Fruit fly (Drosophila melanogaster): ENCODE data around the gene CG9399.

dm6 chr3R:9606913-9607804, 33.1 kb upstream of the CG9399 start:
- no peak for TF ChIP-seq rn (GFP tag; IDR thresholded peaks at IDR 0.05)
- no peak for TF ChIP-seq Pif1B (GFP tag; optimal IDR thresholded peaks at IDR 0.05)
- TF ChIP-seq CG12605 (GFP tag; IDR thresholded peaks at IDR 0.05): no peak
- no peak for TF ChIP-seq D1 (tag; optimal IDR thresholded peaks at IDR 0.05)
- no peak for TF ChIP-seq CG32121 (GFP tag; IDR thresholded peaks at IDR 0.05)

All from whole organism, pupa.